Worm (Caenorhabditis elegans): ENCODE measurements around the gene dos-3.

- no peak for TF ChIP-seq dao-5 (tag; optimal IDR thresholded peaks at IDR 0.05)
- no peak for TF ChIP-seq him-1 (tag; optimal IDR thresholded peaks at IDR 0.05)
These were observed 29.5 kb upstream of the dos-3 start for ce11 chrIII:868866-869265.

Data from whole organism, L4/young adult.